Fruit fly (Drosophila melanogaster): ENCODE data around the gene ss.

- TF ChIP-seq psq (optimal IDR thresholded peaks at IDR 0.05), result no peak
- TF ChIP-seq ttk (optimal IDR thresholded peaks at IDR 0.05), result no peak
- TF ChIP-seq insv (optimal IDR thresholded peaks at IDR 0.05), result no peak
- no peak for TF ChIP-seq Myc (optimal IDR thresholded peaks at IDR 0.05)
- no peak for TF ChIP-seq h (optimal IDR thresholded peaks at IDR 0.05)
These were observed 44.4 kb downstream of the ss start, which contains the start of gene CG17931 for dm6 chr3R:16359098-16359497.
